Fruit fly (Drosophila melanogaster) Kc167 (cell line): ENCODE data around the gene CG32647.

Experiments
- Sin3A ChIP-seq: fragments of >200 bp; optimal IDR thresholded peaks from 2 replicates; lab custom pipeline; 2018; ENCODE audit warnings: missing external identifiers
- h ChIP-seq: fragments of >200 bp; optimal IDR thresholded peaks from 3 replicates; lab custom pipeline; 2018; ENCODE audit warnings: missing external identifiers
- insv ChIP-seq: fragments of >200 bp; optimal IDR thresholded peaks from 3 replicates; lab custom pipeline; 2018; ENCODE audit warnings: missing external identifiers
- psq ChIP-seq: fragments of >200 bp; optimal IDR thresholded peaks from 2 replicates; lab custom pipeline; 2017; ENCODE audit warnings: missing external identifiers
- ttk ChIP-seq: sonication (Bioruptor generic); optimal IDR thresholded peaks from 2 replicates; lab custom pipeline; 2017; ENCODE audit warnings: missing external identifiers

DNA sequence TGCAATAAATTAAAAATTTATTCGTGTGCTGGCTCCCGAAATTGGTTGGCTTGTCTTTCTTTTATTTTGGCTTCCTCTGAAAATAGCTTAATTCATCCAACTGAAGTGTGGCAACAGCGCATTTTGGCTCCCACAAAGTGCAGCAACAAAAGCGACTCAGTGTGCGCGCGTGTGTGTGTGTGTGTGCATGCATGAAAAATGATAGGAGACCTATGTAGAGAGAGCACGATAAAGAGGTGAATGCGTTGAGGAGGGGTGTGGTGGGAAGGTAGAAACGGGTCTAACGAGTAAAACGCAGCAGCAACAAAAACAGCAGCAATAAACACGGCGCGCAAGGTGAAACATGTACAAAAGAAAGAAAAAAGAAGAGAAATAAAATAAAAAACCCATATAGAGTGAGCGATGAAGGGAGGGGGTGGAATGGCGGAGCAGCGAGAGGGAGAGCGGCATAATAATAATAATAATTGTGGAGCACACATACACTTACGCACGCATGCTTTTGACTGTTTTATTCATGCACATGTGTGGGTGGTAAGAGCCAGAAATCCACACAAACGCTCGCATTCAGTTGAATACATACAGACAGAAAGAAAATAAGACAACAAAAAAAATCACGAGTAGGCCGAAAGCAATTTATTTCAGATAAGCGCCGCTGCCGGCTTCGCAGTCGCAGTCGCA is 47.6 kb downstream of the CG32647 start:
- TF ChIP-seq psq (peak; percentile 77), ttk (lab: Kevin White, UChicago) (no peak), insv (lab: Kevin White, UChicago) (no peak), h (lab: Kevin White, UChicago) (no peak), Sin3A (lab: Kevin White, UChicago) (no peak)
